Fruit fly (Drosophila melanogaster) whole organism, embryonic: Measurements from ENCODE around the gene CG12177.

Experiments
- BEAF-32 ChIP-seq: fragments of 200-800 bp; sonication (Bioruptor generic); optimal IDR thresholded peaks from 3 replicates; lab custom pipeline; 2017; ENCODE audit warnings: missing biosample characterization, missing genetic modification characterization, mild to moderate bottlenecking, moderate library complexity, missing genetic modification reagents
- Bteb2 ChIP-seq: fragments of 200-800 bp; sonication (Bioruptor generic); optimal IDR thresholded peaks from 2 replicates; lab custom pipeline; 2016; ENCODE audit warnings: missing biosample characterization, missing genetic modification characterization
- CG10565 ChIP-seq: fragments of 200-800 bp; sonication (Bioruptor generic); optimal IDR thresholded peaks from 3 replicates; lab custom pipeline; 2016; ENCODE audit warnings: missing biosample characterization, mild to moderate bottlenecking, missing genetic modification characterization
- CG10654 ChIP-seq: fragments of 200-800 bp; sonication (Bioruptor generic); optimal IDR thresholded peaks from 2 replicates; lab custom pipeline; 2016; ENCODE audit warnings: missing biosample characterization, missing genetic modification characterization
- CG12155 ChIP-seq: fragments of 200-800 bp; sonication (Bioruptor generic); optimal IDR thresholded peaks from 3 replicates; lab custom pipeline; 2016; ENCODE audit warnings: missing biosample characterization, missing genetic modification characterization
- CG12219 ChIP-seq: fragments of 200-800 bp; sonication (Bioruptor generic); optimal IDR thresholded peaks from 3 replicates; lab custom pipeline; 2018; ENCODE audit warnings: missing biosample characterization, mild to moderate bottlenecking, missing genetic modification characterization
- CG14441 ChIP-seq: fragments of 200-800 bp; sonication (Bioruptor generic); IDR thresholded peaks from 2 replicates; pipeline ENCODE4 v1.3.6; 2022; ENCODE audit warnings: missing biosample characterization, missing genetic modification characterization
- CG14965 ChIP-seq: fragments of 200-800 bp; sonication (Bioruptor generic); optimal IDR thresholded peaks from 2 replicates; lab custom pipeline; 2016; ENCODE audit warnings: missing biosample characterization, missing genetic modification characterization, borderline replicate concordance
- CG15011 ChIP-seq: fragments of 200-800 bp; sonication (Bioruptor generic); optimal IDR thresholded peaks from 3 replicates; lab custom pipeline; 2018; ENCODE audit warnings: missing biosample characterization, mild to moderate bottlenecking, missing genetic modification characterization
- CG15269 ChIP-seq: fragments of 200-800 bp; sonication (Bioruptor generic); optimal IDR thresholded peaks from 2 replicates; lab custom pipeline; 2018; ENCODE audit warnings: missing biosample characterization, mild to moderate bottlenecking, missing genetic modification characterization, moderate library complexity
- CG16813 ChIP-seq: fragments of 200-800 bp; sonication (Bioruptor generic); IDR thresholded peaks from 3 replicates; pipeline ENCODE4 v1.3.6; 2022; ENCODE audit warnings: missing biosample characterization, missing genetic modification characterization; ENCODE audit not compliant: partially characterized antibody
- CG17328 ChIP-seq: fragments of 200-800 bp; sonication (Bioruptor generic); IDR thresholded peaks from 2 replicates; pipeline ENCODE4 v1.3.6; 2022; ENCODE audit warnings: missing biosample characterization, missing genetic modification characterization
- CG18262 ChIP-seq: fragments of 200-800 bp; optimal IDR thresholded peaks from 3 replicates; lab custom pipeline; 2019; ENCODE audit warnings: missing biosample characterization, mild to moderate bottlenecking, missing genetic modification characterization, moderate library complexity
- CG34224 ChIP-seq: fragments of 200-800 bp; sonication (Bioruptor generic); IDR thresholded peaks from 3 replicates; pipeline ENCODE4 v1.3.6; 2022; ENCODE audit warnings: missing biosample characterization, missing genetic modification characterization; ENCODE audit not compliant: partially characterized antibody
- CG5953 ChIP-seq: fragments of 200-800 bp; sonication (Bioruptor generic); IDR thresholded peaks from 2 replicates; pipeline ENCODE4 v1.3.6; 2022; ENCODE audit warnings: missing biosample characterization, missing genetic modification characterization
- CG7839 ChIP-seq: fragments of 200-800 bp; sonication (Bioruptor generic); optimal IDR thresholded peaks from 3 replicates; lab custom pipeline; 2018; ENCODE audit warnings: missing biosample characterization, mild to moderate bottlenecking, missing genetic modification characterization, moderate library complexity
- D ChIP-seq, 2 experiments: fragments of 200-800 bp in 1 of 2; fragments of >200 bp in 1 of 2; sonication (Bioruptor generic) in 1 of 2; optimal IDR thresholded peaks; 2 replicates in 1 of 2; 3 replicates in 1 of 2; lab custom pipeline; 2017; ENCODE audit warnings: mild to moderate bottlenecking in 1 of 2, missing biosample characterization in 1 of 2, missing genetic modification characterization in 1 of 2, missing genetic modification reagents in 1 of 2
- D19A ChIP-seq: fragments of 200-800 bp; optimal IDR thresholded peaks from 3 replicates; lab custom pipeline; 2019; ENCODE audit warnings: missing biosample characterization, mild to moderate bottlenecking, missing genetic modification characterization, moderate library complexity
- Dfd ChIP-seq, 2 experiments: fragments of >200 bp; optimal IDR thresholded peaks; 2 replicates each; lab custom pipeline; 2017; ENCODE audit warnings: missing biosample characterization in 2 of 2, missing genetic modification characterization in 2 of 2
- Dref ChIP-seq: fragments of 200-800 bp; sonication (Bioruptor generic); IDR thresholded peaks from 2 replicates; pipeline ENCODE4 v1.3.6; 2022; ENCODE audit warnings: missing biosample characterization, missing genetic modification characterization
- Drgx ChIP-seq: fragments of 200-800 bp; sonication (Bioruptor generic); IDR thresholded peaks from 2 replicates; pipeline ENCODE4 v1.3.6; 2022; ENCODE audit warnings: missing biosample characterization, missing genetic modification characterization
- H2.0 ChIP-seq: fragments of 200-800 bp; sonication (Bioruptor generic); IDR thresholded peaks from 2 replicates; pipeline ENCODE4 v1.3.6; 2022; ENCODE audit warnings: missing biosample characterization, missing genetic modification characterization
- HLH3B ChIP-seq: fragments of 200-800 bp; sonication (Bioruptor generic); IDR thresholded peaks from 2 replicates; pipeline ENCODE4 v1.3.6; 2022; ENCODE audit warnings: missing biosample characterization, missing genetic modification characterization
- HLH54F ChIP-seq: fragments of 200-800 bp; sonication (Bioruptor generic); optimal IDR thresholded peaks from 3 replicates; lab custom pipeline; 2016; ENCODE audit warnings: missing biosample characterization, missing genetic modification characterization
- Hey ChIP-seq: fragments of 200-800 bp; sonication (Bioruptor generic); optimal IDR thresholded peaks from 3 replicates; lab custom pipeline; 2018; ENCODE audit warnings: missing biosample characterization, mild to moderate bottlenecking, missing genetic modification characterization
- Hr51 ChIP-seq, 2 experiments: fragments of 200-800 bp; sonication (Bioruptor generic); optimal IDR thresholded peaks; 2 replicates in 1 of 2; 3 replicates in 1 of 2; lab custom pipeline; 2016 to 2018; ENCODE audit warnings: missing biosample characterization in 2 of 2, missing genetic modification characterization in 2 of 2, mild to moderate bottlenecking in 1 of 2, moderate library complexity in 1 of 2
- MBD-R2 ChIP-seq: fragments of 200-800 bp; sonication (Bioruptor generic); IDR thresholded peaks from 2 replicates; pipeline ENCODE4 v1.3.6; 2022; ENCODE audit warnings: missing biosample characterization, missing genetic modification characterization
- MESR4 ChIP-seq: fragments of 200-800 bp; sonication (Bioruptor generic); optimal IDR thresholded peaks from 2 replicates; lab custom pipeline; 2018; ENCODE audit warnings: missing biosample characterization, mild to moderate bottlenecking, missing genetic modification characterization, moderate library complexity
- Mad ChIP-seq: fragments of 200-800 bp; sonication (Bioruptor generic); optimal IDR thresholded peaks from 2 replicates; lab custom pipeline; 2016; ENCODE audit warnings: missing biosample characterization, missing genetic modification characterization
- Med ChIP-seq: fragments of 200-800 bp; sonication (Bioruptor generic); peaks from one replicate; lab custom pipeline; 2016; ENCODE audit warnings: missing biosample characterization, missing genetic modification characterization, mild to moderate bottlenecking, inconsistent platforms, moderate library complexity
- Pdp1 ChIP-seq, 2 experiments: fragments of 200-800 bp; sonication (Bioruptor generic); optimal IDR thresholded peaks; 3 replicates each; lab custom pipeline; 2016; ENCODE audit warnings: missing biosample characterization in 2 of 2, missing genetic modification characterization in 2 of 2, mild to moderate bottlenecking in 1 of 2, moderate library complexity in 1 of 2
- Ravus ChIP-seq: fragments of 200-800 bp; sonication (Bioruptor generic); IDR thresholded peaks from 2 replicates; pipeline ENCODE4 v1.3.6; 2022; ENCODE audit warnings: missing biosample characterization, missing genetic modification characterization
- Xrp1 ChIP-seq: fragments of 200-800 bp; sonication (Bioruptor generic); IDR thresholded peaks from 2 replicates; pipeline ENCODE4 v1.3.6; 2022; ENCODE audit warnings: missing biosample characterization, missing genetic modification characterization
- ase ChIP-seq: fragments of 200-800 bp; sonication (Bioruptor generic); IDR thresholded peaks from 3 replicates; pipeline ENCODE4 v1.3.6; 2022; ENCODE audit warnings: missing biosample characterization, missing genetic modification characterization
- az2 ChIP-seq: fragments of 200-800 bp; sonication (Bioruptor generic); optimal IDR thresholded peaks from 3 replicates; lab custom pipeline; 2016; ENCODE audit warnings: missing biosample characterization, missing genetic modification characterization
- cad ChIP-seq: fragments of >200 bp; optimal IDR thresholded peaks from 2 replicates; lab custom pipeline; 2017; ENCODE audit warnings: missing biosample characterization, missing genetic modification characterization
- crp ChIP-seq, 2 experiments: fragments of 200-800 bp; sonication (Bioruptor generic); optimal IDR thresholded peaks; 2 replicates in 1 of 2; 3 replicates in 1 of 2; lab custom pipeline; 2017; ENCODE audit warnings: missing biosample characterization in 2 of 2, missing genetic modification characterization in 2 of 2, mild to moderate bottlenecking in 1 of 2, moderate library complexity in 1 of 2
- ftz-f1 ChIP-seq: fragments of 200-800 bp; sonication (Bioruptor generic); optimal IDR thresholded peaks from 2 replicates; lab custom pipeline; 2016; ENCODE audit warnings: missing biosample characterization, missing genetic modification characterization
- hkb ChIP-seq, 2 experiments: fragments of 200-800 bp in 1 of 2; fragments of >200 bp in 1 of 2; sonication (Bioruptor generic) in 1 of 2; IDR thresholded peaks in 1 of 2; optimal IDR thresholded peaks in 1 of 2; 2 replicates each; pipeline versions ENCODE4 v1.3.6 to Lab custom; 2017 to 2022; ENCODE audit warnings: missing biosample characterization in 1 of 2, missing genetic modification characterization in 1 of 2
- knrl ChIP-seq: fragments of 200-800 bp; sonication (Bioruptor generic); IDR thresholded peaks from 3 replicates; pipeline ENCODE4 v1.3.6; 2022; ENCODE audit warnings: missing biosample characterization, missing genetic modification characterization; ENCODE audit not compliant: partially characterized antibody
- nom ChIP-seq: fragments of 200-800 bp; sonication (Bioruptor generic); optimal IDR thresholded peaks from 2 replicates; lab custom pipeline; 2017; ENCODE audit warnings: missing biosample characterization, missing genetic modification characterization, mild to moderate bottlenecking, moderate library complexity, missing genetic modification reagents
- otp ChIP-seq: fragments of 200-800 bp; sonication (Bioruptor generic); IDR thresholded peaks from 3 replicates; pipeline ENCODE4, ENCODE4 v1.3.6; 2022; ENCODE audit warnings: missing biosample characterization, missing genetic modification characterization
- pita ChIP-seq: fragments of 200-800 bp; sonication (Bioruptor generic); optimal IDR thresholded peaks from 2 replicates; lab custom pipeline; 2017; ENCODE audit warnings: missing biosample characterization, mild to moderate bottlenecking, missing genetic modification characterization
- pzg ChIP-seq: fragments of 200-800 bp; sonication (Bioruptor generic); optimal IDR thresholded peaks from 3 replicates; lab custom pipeline; 2018; ENCODE audit warnings: missing biosample characterization, mild to moderate bottlenecking, missing genetic modification characterization, moderate library complexity
- sens ChIP-seq: fragments of 200-800 bp; sonication (Bioruptor generic); peaks from one replicate; lab custom pipeline; 2016; ENCODE audit warnings: missing biosample characterization, missing genetic modification characterization
- sob ChIP-seq: fragments of 200-800 bp; sonication (Bioruptor generic); IDR thresholded peaks from 2 replicates; pipeline ENCODE4 v1.3.6; 2022; ENCODE audit warnings: missing biosample characterization, missing genetic modification characterization
- stwl ChIP-seq: fragments of 200-800 bp; sonication (Bioruptor generic); optimal IDR thresholded peaks from 3 replicates; lab custom pipeline; 2018; ENCODE audit warnings: missing biosample characterization, mild to moderate bottlenecking, missing genetic modification characterization, moderate library complexity

CG12177 gene

DNA sequence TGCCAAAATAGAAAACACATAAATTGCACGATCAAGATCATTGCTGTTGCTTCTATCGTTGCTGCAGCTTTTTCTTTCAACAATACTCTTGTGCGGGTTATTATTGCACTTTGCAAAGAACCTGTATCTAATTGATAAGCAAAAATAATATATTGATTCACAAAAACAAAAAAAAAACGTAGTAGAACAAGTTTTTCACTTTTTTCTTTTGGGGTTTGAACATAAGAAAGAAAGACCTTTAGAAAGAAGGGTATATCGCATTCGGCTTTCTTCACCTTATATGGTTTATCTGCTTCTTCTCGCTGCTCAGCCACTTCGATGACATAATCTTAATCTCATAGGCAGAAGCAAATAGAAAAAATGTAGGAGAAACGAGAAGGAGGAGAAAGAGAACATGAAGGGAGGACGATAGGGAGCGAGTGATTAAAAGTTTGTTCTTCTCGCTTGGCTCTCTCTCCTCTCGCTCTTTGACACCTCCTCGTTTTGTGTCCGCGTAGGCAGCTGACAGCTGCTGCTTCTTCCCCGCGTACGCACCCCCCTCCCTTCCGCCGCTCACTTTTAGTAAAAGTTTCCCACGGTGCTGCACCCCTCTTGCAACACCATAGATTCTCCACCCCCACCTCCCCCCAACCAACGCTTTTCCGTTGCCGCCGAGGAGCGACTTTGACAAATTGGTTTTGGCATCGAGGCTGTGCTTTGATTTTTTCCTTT is 18.6 kb upstream of the CG12177 start (continued):
- TF ChIP-seq CG14965 (GFP tag; lab: Kevin White, UChicago) (no peak), CG7839 (tag; lab: Kevin White, UChicago) (peak; percentile 1), Pdp1 (GFP tag; optimal IDR thresholded peaks at IDR 0.05; lab: Kevin White, UChicago) (peak in 1 of 2 experiments; percentile 82), Drgx (GFP tag; lab: Robert Waterston, UW) (peak; percentile 65), CG12155 (GFP tag; lab: Kevin White, UChicago) (no peak), sob (GFP tag; lab: Robert Waterston, UW) (0 out of 2 replicates have a peak, but pooled peaks have one; percentile 14), CG15011 (no peak), ftz-f1 (no peak), otp (no peak), CG17328 (GFP tag; lab: Robert Waterston, UW) (no peak), CG16813 (GFP tag; lab: Robert Waterston, UW) (no peak), Bteb2 (GFP tag; lab: Kevin White, UChicago) (no peak), CG18262 (tag; lab: Kevin White, UChicago) (no peak), nom (GFP tag; lab: Kevin White, UChicago) (no peak), HLH54F (no peak), az2 (no peak), CG10565 (GFP tag; lab: Kevin White, UChicago) (no peak), CG10654 (GFP tag; lab: Kevin White, UChicago) (no peak), CG12219 (no peak), H2.0 (no peak), Dfd (GFP tag; optimal IDR thresholded peaks at IDR 0.05; lab: Kevin White, UChicago) (no peak), HLH3B (GFP tag; lab: Robert Waterston, UW) (no peak), cad (GFP tag; lab: Kevin White, UChicago) (no peak), hkb (optimal IDR thresholded peaks at IDR 0.05; lab: Kevin White, UChicago) (no peak), hkb (GFP tag; IDR thresholded peaks at IDR 0.05; lab: Robert Waterston, UW) (no peak), Xrp1 (GFP tag; lab: Robert Waterston, UW) (no peak), D (optimal IDR thresholded peaks at IDR 0.05; lab: Kevin White, UChicago) (no peak), D (GFP tag; optimal IDR thresholded peaks at IDR 0.05; lab: Kevin White, UChicago) (no peak), Hr51 (GFP tag; optimal IDR thresholded peaks at IDR 0.05; lab: Kevin White, UChicago) (peak in 1 of 2 experiments; percentile 12), Ravus (GFP tag; lab: Robert Waterston, UW) (no peak), CG15269 (tag; lab: Kevin White, UChicago) (peak; percentile 23), Hey (tag; lab: Kevin White, UChicago) (no peak), CG34224 (GFP tag; lab: Robert Waterston, UW) (no peak), ase (GFP tag; lab: Robert Waterston, UW) (no peak)

DNA sequence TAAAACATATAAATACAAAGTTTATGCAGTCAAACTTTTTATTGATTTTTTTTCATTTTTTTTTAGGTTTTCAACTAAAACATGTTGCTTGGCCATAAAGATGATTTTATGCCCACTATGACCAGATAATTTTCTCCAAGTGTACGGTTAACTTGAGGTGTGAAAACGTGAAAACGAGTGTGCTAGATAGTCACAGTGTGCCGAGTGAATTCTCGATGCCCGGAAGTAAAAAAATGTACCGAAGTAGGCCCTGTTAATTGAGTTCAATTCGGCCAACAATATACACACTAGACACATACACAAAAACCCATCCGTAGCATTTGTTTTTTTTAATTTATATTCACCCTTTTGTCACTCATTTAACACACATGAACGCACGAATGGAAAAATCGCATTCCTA is 11.7 kb upstream of the CG12177 start, which contains the start of gene Nna1:
TSS of gene Nna1 (plus strand) at position 301 of the 400 bp plus-strand sequence.
- no peak for TF ChIP-seq CG5953 (GFP tag; lab: Robert Waterston, UW)
- TF ChIP-seq sens (GFP tag; lab: Kevin White, UChicago): peak; percentile 60

DNA sequence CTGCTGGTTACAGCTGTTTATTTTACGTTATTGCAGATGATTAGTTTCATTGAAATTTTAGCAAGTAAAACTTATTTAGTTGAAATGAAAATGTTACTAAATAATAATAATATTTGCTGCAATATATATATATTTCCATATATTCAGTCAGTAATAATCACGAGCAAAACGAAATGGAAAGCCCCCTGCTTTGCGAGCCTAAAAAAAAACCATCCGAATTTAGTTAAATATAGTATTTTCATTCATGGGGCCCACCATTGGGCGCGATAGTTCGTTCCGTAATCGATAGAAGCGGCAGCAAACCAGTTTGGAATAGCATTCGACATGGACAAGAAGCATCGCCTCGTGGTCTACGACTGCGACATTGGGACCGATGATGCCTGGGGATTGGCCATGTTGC is 2.4 kb upstream of the CG12177 start, which contains the start of gene CG11158:
TSS of gene CG11158 (plus strand) at position 301 of the 400 bp plus-strand sequence.
- TF ChIP-seq MESR4: peak; percentile 2
- peak; percentile 67 for TF ChIP-seq Med (GFP tag; lab: Kevin White, UChicago)
- TF ChIP-seq crp (GFP tag; optimal IDR thresholded peaks at IDR 0.05; lab: Kevin White, UChicago): peak in 1 of 2 experiments; percentile 30
- peak; percentile 17 for TF ChIP-seq D19A (tag; lab: Kevin White, UChicago)
- TF ChIP-seq BEAF-32 (GFP tag; lab: Kevin White, UChicago): peak; percentile 30
- TF ChIP-seq pzg (GFP tag; lab: Kevin White, UChicago): peak; percentile 9
- no peak for TF ChIP-seq pita (GFP tag; lab: Kevin White, UChicago)
- TF ChIP-seq MBD-R2 (GFP tag; lab: Robert Waterston, UW): peak; percentile 25; the same call in 1 of the 2 replicates
- peak; percentile 42; the same call in 1 of the 2 replicates for TF ChIP-seq Dref
- no peak for TF ChIP-seq Mad
- TF ChIP-seq stwl (tag; lab: Kevin White, UChicago): no peak
- TF ChIP-seq knrl (GFP tag; lab: Robert Waterston, UW): 0 out of 3 replicates have a peak, but pooled peaks have one; percentile 6
- TF ChIP-seq CG14441 (GFP tag; lab: Robert Waterston, UW): no peak
